Worm (Caenorhabditis elegans): ENCODE data around the gene F25H8.2.
A peak's percentile ranks its signal among the peaks of the same experiment; 100 is the strongest.

F25H8.2 gene

DNA sequence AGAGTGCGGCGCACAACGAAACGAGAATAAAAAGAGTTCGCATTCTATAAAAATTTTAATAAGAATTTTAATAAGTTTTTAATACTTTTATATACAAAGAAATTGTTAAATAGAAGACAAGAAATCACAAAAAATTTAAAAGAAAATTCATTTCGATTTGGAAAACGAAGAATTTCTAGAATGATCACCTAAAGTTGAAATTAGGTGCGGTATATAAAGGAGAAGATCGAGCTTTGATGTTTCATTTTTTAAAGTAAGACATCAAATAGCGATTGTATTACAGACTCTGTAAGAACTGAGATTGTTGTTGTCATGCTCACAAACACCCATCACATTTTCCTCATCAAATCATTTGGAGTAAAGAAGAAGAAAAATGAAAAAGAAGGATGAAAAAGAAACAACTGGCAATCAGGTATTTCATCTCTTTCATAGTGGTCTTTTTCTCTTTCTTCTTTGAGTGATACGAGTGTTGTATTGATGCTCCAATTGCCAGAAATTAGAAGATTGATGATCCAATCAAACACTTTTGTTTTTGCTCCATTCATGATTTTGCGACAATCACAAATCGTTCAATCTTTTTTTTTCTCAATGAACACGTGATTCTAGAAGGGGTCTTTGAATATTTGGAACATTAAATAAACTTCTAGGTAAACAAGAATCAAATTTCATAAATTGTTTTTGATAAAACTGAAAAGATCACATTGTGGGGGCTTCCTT is 3.7 kb upstream of the F25H8.2 start, which contains the start of gene dur-1:
Gene dur-1, minus strand, starts transcription at position 51 of the 717 bp plus-strand sequence.
- peak; percentile 75 for TF ChIP-seq unc-62 (GFP tag; optimal IDR thresholded peaks at IDR 0.05)
- no peak for TF ChIP-seq hlh-1 (tag; optimal IDR thresholded peaks at IDR 0.05)
- peak; percentile 9 for TF ChIP-seq unc-120 (tag; optimal IDR thresholded peaks at IDR 0.05; ENCODE audit: poor library complexity, severe bottlenecking)

DNA sequence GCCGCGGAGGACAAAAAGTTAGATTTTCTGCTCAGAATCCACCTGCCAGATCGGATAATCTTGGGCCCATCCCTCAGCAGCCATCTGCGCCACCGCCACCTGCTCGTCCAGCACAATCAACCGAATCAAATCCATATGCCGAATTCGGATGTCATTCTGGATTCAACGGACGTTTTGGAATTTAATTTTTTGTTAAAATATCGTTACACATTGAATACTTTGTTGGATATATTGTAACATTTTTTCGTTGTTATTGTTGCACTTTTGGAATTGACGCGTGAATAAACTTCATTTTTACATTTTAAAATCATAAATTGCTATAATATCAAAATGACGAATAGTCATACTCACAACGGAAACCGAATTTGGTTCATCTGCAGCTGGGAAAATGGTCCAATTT is 1.5 kb downstream of the F25H8.2 start, which contains the start of gene spe-29:
Gene spe-29, plus strand, starts transcription at position 301 of the 400 bp plus-strand sequence.
- TF ChIP-seq unc-39 (tag; optimal IDR thresholded peaks at IDR 0.05) (no peak), drap-1 (GFP tag; optimal IDR thresholded peaks at IDR 0.05) (no peak), unc-120 (tag; optimal IDR thresholded peaks at IDR 0.05; ENCODE audit: poor library complexity, severe bottlenecking) (no peak), tbx-8 (GFP tag; optimal IDR thresholded peaks at IDR 0.05) (no peak), elt-3 (tag; optimal IDR thresholded peaks at IDR 0.05) (no peak), nhr-28 (tag; optimal IDR thresholded peaks at IDR 0.05) (no peak), zip-8 (tag; optimal IDR thresholded peaks at IDR 0.05) (no peak), lin-32 (GFP tag; optimal IDR thresholded peaks at IDR 0.05) (no peak), bed-3 (GFP tag; optimal IDR thresholded peaks at IDR 0.05) (no peak), ceh-83 (GFP tag; optimal IDR thresholded peaks at IDR 0.05) (no peak), mab-5 (tag; optimal IDR thresholded peaks at IDR 0.05) (no peak), ztf-11 (tag; optimal IDR thresholded peaks at IDR 0.05) (no peak)

DNA sequence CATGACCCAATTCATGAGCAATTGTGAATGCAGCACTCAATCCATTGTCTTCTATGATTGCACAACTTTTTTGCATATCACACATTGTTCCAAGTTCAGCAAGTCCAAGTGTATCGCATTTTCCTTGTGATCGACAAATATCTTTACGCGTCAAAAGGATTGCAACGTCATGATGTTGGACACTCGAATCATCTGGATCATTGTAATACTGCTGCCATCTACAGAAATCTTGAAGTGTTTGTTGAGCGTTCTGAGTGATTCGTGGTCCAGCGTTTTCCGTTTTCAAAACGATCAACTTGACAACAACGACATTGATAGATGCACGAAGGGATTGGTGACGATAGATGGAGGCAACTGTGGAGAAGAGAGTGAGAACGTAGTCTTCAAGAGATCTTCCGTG is 11.2 kb downstream of the F25H8.2 start:
- no peak for TF ChIP-seq unc-120 (tag; optimal IDR thresholded peaks at IDR 0.05; ENCODE audit: poor library complexity, severe bottlenecking)
- no peak for TF ChIP-seq sptf-1 (tag; optimal IDR thresholded peaks at IDR 0.05)
- no peak for TF ChIP-seq cnd-1 (tag; optimal IDR thresholded peaks at IDR 0.05)
- TF ChIP-seq flh-1 (GFP tag; optimal IDR thresholded peaks at IDR 0.05): no peak

DNA sequence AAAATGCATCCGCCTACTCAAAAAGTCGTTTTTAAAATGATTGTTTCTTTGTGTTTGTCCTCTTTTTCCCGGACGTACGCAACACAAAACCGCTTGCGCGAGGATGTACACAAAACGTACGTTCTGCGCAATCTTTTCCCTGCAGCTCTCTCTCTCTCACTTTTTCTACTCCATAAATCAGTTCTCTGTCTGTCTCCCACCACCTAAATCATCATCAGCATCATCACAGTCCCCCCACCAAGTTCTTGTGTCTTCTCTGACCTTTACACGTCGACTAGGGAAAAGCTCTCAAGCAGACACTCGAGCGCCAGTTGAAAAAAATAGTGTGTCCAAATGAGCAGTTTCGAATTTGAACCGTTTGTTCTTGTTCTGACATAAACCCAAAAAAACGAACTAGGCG is 12.2 kb downstream of the F25H8.2 start:
- TF ChIP-seq zip-8 (tag; optimal IDR thresholded peaks at IDR 0.05) (no peak), ztf-11 (tag; optimal IDR thresholded peaks at IDR 0.05) (no peak), nhr-28 (tag; optimal IDR thresholded peaks at IDR 0.05) (no peak), elt-3 (tag; optimal IDR thresholded peaks at IDR 0.05) (no peak), ceh-83 (GFP tag; optimal IDR thresholded peaks at IDR 0.05) (no peak), hlh-1 (tag; optimal IDR thresholded peaks at IDR 0.05) (no peak), M03D4.4 (tag; optimal IDR thresholded peaks at IDR 0.05) (no peak), mab-5 (tag; optimal IDR thresholded peaks at IDR 0.05) (no peak), nhr-2 (tag; optimal IDR thresholded peaks at IDR 0.05) (no peak), nhr-12 (tag; optimal IDR thresholded peaks at IDR 0.05) (no peak), ces-1 (GFP tag; optimal IDR thresholded peaks at IDR 0.05) (no peak), unc-62 (GFP tag; optimal IDR thresholded peaks at IDR 0.05) (no peak), ceh-39 (tag; optimal IDR thresholded peaks at IDR 0.05) (no peak)

DNA sequence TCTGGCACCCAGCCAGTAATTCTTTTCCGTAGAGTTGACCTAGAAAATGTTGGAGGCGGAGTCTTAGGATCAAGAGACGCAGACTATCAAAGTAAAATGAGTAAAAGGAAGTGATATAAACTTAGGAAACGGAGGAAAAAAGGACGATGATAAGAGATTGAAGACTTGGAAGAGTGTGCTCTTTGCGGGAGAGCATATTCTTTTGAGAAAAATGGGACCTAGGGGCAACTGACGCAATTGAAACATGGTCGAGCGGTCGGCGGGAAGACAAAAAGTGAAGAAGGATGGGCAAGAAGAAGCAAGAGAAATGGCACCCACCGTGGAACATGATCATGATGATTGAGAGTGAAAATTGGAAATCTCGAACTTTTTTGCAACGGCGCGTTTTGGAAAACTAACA is 16.0 kb downstream of the F25H8.2 start:
- TF ChIP-seq unc-120 (tag; optimal IDR thresholded peaks at IDR 0.05; ENCODE audit: poor library complexity, severe bottlenecking): peak; percentile 10
- no peak for TF ChIP-seq sem-2 (GFP tag; optimal IDR thresholded peaks at IDR 0.05)
- TF ChIP-seq zip-8 (tag; optimal IDR thresholded peaks at IDR 0.05): no peak
- TF ChIP-seq ces-1 (GFP tag; optimal IDR thresholded peaks at IDR 0.05): no peak
- peak; percentile 60 for TF ChIP-seq hlh-1 (tag; optimal IDR thresholded peaks at IDR 0.05)

DNA sequence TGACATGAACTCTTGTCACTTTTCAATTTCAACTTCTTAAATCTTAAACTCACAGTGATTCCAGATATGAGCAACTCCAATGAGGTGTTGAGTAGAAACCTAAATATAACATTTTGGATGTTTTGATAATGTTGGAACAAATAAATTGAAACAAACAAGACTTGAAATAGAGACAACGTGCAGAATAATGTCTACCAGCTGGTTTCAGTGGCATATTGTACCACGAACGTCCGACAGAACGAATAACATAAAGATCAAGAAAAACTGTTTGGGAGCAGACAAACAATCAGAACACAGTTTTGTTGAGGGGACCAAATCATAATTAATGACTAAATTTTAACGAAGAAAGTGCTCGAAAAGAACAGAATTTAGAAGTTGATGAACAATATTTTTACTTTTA is 21.3 kb downstream of the F25H8.2 start, which contains the start of gene gon-1:
Gene gon-1, minus strand, starts transcription at position 101 of the 400 bp plus-strand sequence.
- TF ChIP-seq nhr-76 (tag; optimal IDR thresholded peaks at IDR 0.05) (no peak), nhr-12 (tag; optimal IDR thresholded peaks at IDR 0.05) (no peak), lin-32 (GFP tag; optimal IDR thresholded peaks at IDR 0.05) (no peak), nhr-237 (tag; optimal IDR thresholded peaks at IDR 0.05) (no peak), flh-1 (GFP tag; optimal IDR thresholded peaks at IDR 0.05) (no peak), ceh-43 (GFP tag; optimal IDR thresholded peaks at IDR 0.05) (no peak), drap-1 (GFP tag; optimal IDR thresholded peaks at IDR 0.05) (no peak), snpc-4 (tag; optimal IDR thresholded peaks at IDR 0.05) (no peak), sem-2 (GFP tag; optimal IDR thresholded peaks at IDR 0.05) (no peak), zip-8 (tag; optimal IDR thresholded peaks at IDR 0.05) (no peak), M03D4.4 (tag; optimal IDR thresholded peaks at IDR 0.05) (no peak), ztf-11 (tag; optimal IDR thresholded peaks at IDR 0.05) (no peak), lsy-2 (tag; optimal IDR thresholded peaks at IDR 0.05) (no peak), ceh-39 (tag; optimal IDR thresholded peaks at IDR 0.05) (no peak), nhr-28 (tag; optimal IDR thresholded peaks at IDR 0.05) (no peak)
